Worm (Caenorhabditis elegans): ENCODE results near the gene D1044.4.

- TF ChIP-seq lin-15B (tag; optimal IDR thresholded peaks at IDR 0.05): no peak
- TF ChIP-seq elt-1 (tag; optimal IDR thresholded peaks at IDR 0.05): no peak
- no peak for TF ChIP-seq zag-1 (tag; optimal IDR thresholded peaks at IDR 0.05)
These were observed 22.0 kb upstream of the D1044.4 start, which contains the start of gene D1044.1 for ce11 chrIII:5543727-5544345.
